Worm (Caenorhabditis elegans) whole organism, L2 larva: Measurements from ENCODE around the gene haf-1.

ENCODE experiments used
- ZK546.5 ChIP-seq: sonication (generic microtip); optimal IDR thresholded peaks from 2 replicates; lab custom pipeline; 2017; ENCODE audit warnings: missing biosample characterization, missing genetic modification characterization
- ama-1 ChIP-seq: fragments of 150-350 bp; optimal IDR thresholded peaks from 2 replicates; lab custom pipeline; 2018; ENCODE audit warnings: inconsistent platforms
- blmp-1 ChIP-seq: sonication (generic microtip); optimal IDR thresholded peaks from 2 replicates; lab custom pipeline; 2017; ENCODE audit warnings: missing genetic modification characterization, mild to moderate bottlenecking, missing compliant biosample characterization, antibody characterized with exemption, moderate library complexity; ENCODE audit not compliant: insufficient read depth
- ceh-82 ChIP-seq: fragments of 150-350 bp; optimal IDR thresholded peaks from 2 replicates; lab custom pipeline; 2014; ENCODE audit warnings: missing biosample characterization, missing genetic modification characterization
- elt-3 ChIP-seq: sonication (generic microtip); optimal IDR thresholded peaks from 2 replicates; lab custom pipeline; 2017; ENCODE audit warnings: missing biosample characterization, missing genetic modification characterization
- lin-11 ChIP-seq: fragments of 150-350 bp; sonication (generic microtip); optimal IDR thresholded peaks from 2 replicates; lab custom pipeline; 2014; ENCODE audit warnings: missing biosample characterization, missing genetic modification characterization, inconsistent platforms, mixed read lengths
- lin-13 ChIP-seq: fragments of 150-350 bp; optimal IDR thresholded peaks from 2 replicates; lab custom pipeline; 2014; ENCODE audit warnings: missing biosample characterization, missing genetic modification reagents, missing genetic modification characterization
- lin-39 ChIP-seq: fragments of 150-350 bp; optimal IDR thresholded peaks from 2 replicates; lab custom pipeline; 2014; ENCODE audit warnings: missing biosample characterization, missing genetic modification reagents, missing genetic modification characterization
- lsy-2 ChIP-seq, 2 experiments: fragments of 150-350 bp in 1 of 2; sonication (generic microtip) in 1 of 2; optimal IDR thresholded peaks; 2 replicates each; lab custom pipeline; 2014 to 2017; ENCODE audit warnings: missing biosample characterization in 2 of 2, missing genetic modification characterization in 2 of 2
- nhr-10 ChIP-seq: sonication (generic microtip); optimal IDR thresholded peaks from 2 replicates; lab custom pipeline; 2017; ENCODE audit warnings: missing biosample characterization, missing genetic modification characterization
- skn-1 ChIP-seq: sonication (generic microtip); optimal IDR thresholded peaks from 2 replicates; lab custom pipeline; 2017; ENCODE audit warnings: missing biosample characterization, missing genetic modification characterization
- zag-1 ChIP-seq: fragments of 150-350 bp; optimal IDR thresholded peaks from 2 replicates; lab custom pipeline; 2014; ENCODE audit warnings: missing biosample characterization, missing genetic modification characterization

- no peak for TF ChIP-seq lsy-2 (tag; optimal IDR thresholded peaks at IDR 0.05; lab: Kevin White, UChicago)
- TF ChIP-seq ceh-82 (tag; lab: Kevin White, UChicago): no peak
- no peak for TF ChIP-seq skn-1 (tag; lab: Kevin White, UChicago)
- TF ChIP-seq lin-39: no peak
- no peak for TF ChIP-seq ZK546.5
- no peak for TF ChIP-seq zag-1
- no peak for TF ChIP-seq nhr-10 (tag; lab: Kevin White, UChicago)
- no peak for TF ChIP-seq lin-13 (GFP tag; lab: Kevin White, UChicago)
- no peak for TF ChIP-seq elt-3
- no peak for TF ChIP-seq ama-1 (lab: Kevin White, UChicago)
- TF ChIP-seq blmp-1: no peak
- no peak for TF ChIP-seq lin-11 (tag; lab: Kevin White, UChicago)
Measured at ce11 chrIV:17399455-17399854, 23.2 kb downstream of the haf-1 start, which contains the start of gene T02D1.4.
